Worm (Caenorhabditis elegans) whole organism, L4 larva: ENCODE results near the gene acr-3.

Source experiments
- D1046.2 ChIP-seq: fragments of 200-800 bp; sonication (Bioruptor generic); IDR thresholded peaks from 2 replicates; pipeline ENCODE4 v1.3.6; 2022; ENCODE audit warnings: missing genetic modification characterization, missing compliant biosample characterization
- F10B5.3 ChIP-seq: sonication (generic microtip); optimal IDR thresholded peaks from 2 replicates; lab custom pipeline; 2016; ENCODE audit warnings: mild to moderate bottlenecking, missing genetic modification characterization, missing compliant biosample characterization
- F44E2.7 ChIP-seq: fragments of 200-800 bp; sonication (Bioruptor generic); IDR thresholded peaks from 2 replicates; pipeline ENCODE4 v2.1.2; 2022; ENCODE audit warnings: missing genetic modification characterization, missing compliant biosample characterization
- T20F7.1 ChIP-seq: fragments of 200-800 bp; sonication (Bioruptor generic); optimal IDR thresholded peaks from 2 replicates; lab custom pipeline; 2018; ENCODE audit warnings: mild to moderate bottlenecking, missing genetic modification characterization, missing compliant biosample characterization
- Y75B8A.6 ChIP-seq: fragments of 200-800 bp; sonication (Bioruptor generic); IDR thresholded peaks from 2 replicates; pipeline ENCODE4 v1.3.6; 2022; ENCODE audit warnings: missing genetic modification reagents, missing genetic modification characterization, missing compliant biosample characterization
- aha-1 ChIP-seq: fragments of 150-350 bp; peaks from one replicate; lab custom pipeline; 2014; ENCODE audit warnings: missing biosample characterization, missing genetic modification characterization
- aly-2 ChIP-seq: sonication (generic microtip); optimal IDR thresholded peaks from 2 replicates; lab custom pipeline; 2018; ENCODE audit warnings: missing biosample characterization, missing genetic modification characterization
- ama-1 ChIP-seq: fragments of 150-350 bp; optimal IDR thresholded peaks from 2 replicates; lab custom pipeline; 2014; ENCODE audit warnings: inconsistent platforms, mixed read lengths
- ceh-20 ChIP-seq: fragments of 200-800 bp; sonication (Bioruptor generic); IDR thresholded peaks from 2 replicates; pipeline ENCODE4 v1.3.6; 2022; ENCODE audit warnings: missing genetic modification reagents, missing genetic modification characterization, missing compliant biosample characterization
- ceh-32 ChIP-seq: sonication (generic microtip); optimal IDR thresholded peaks from 2 replicates; lab custom pipeline; 2016; ENCODE audit warnings: mild to moderate bottlenecking, missing genetic modification characterization, missing compliant biosample characterization; ENCODE audit not compliant: poor library complexity
- cey-2 ChIP-seq: sonication (generic microtip); optimal IDR thresholded peaks from 3 replicates; lab custom pipeline; 2017; ENCODE audit warnings: missing genetic modification characterization, mild to moderate bottlenecking, missing compliant biosample characterization, antibody characterized with exemption, borderline replicate concordance; ENCODE audit not compliant: insufficient read depth
- daf-16 ChIP-seq, 3 experiments: sonication (generic microtip); optimal IDR thresholded peaks; 2 replicates each; lab custom pipeline; 2016 to 2017; ENCODE audit warnings: missing genetic modification characterization in 3 of 3, missing genetic modification reagents in 3 of 3, mild to moderate bottlenecking in 2 of 3, missing compliant biosample characterization in 2 of 3, missing biosample characterization in 1 of 3, moderate library complexity in 1 of 3
- daf-8 ChIP-seq: fragments of 200-800 bp; sonication (Bioruptor generic); IDR thresholded peaks from 2 replicates; pipeline ENCODE4 v1.3.6; 2022; ENCODE audit warnings: missing genetic modification characterization, missing compliant biosample characterization
- dmd-6 ChIP-seq: fragments of 200-800 bp; sonication (Bioruptor generic); IDR thresholded peaks from 2 replicates; pipeline ENCODE4 v1.3.6; 2022; ENCODE audit warnings: missing genetic modification reagents, missing genetic modification characterization, missing compliant biosample characterization
- dmd-9 ChIP-seq: fragments of 200-800 bp; sonication (Bioruptor generic); IDR thresholded peaks from 2 replicates; pipeline ENCODE4 v1.3.6; 2022; ENCODE audit warnings: missing genetic modification reagents, missing genetic modification characterization, missing compliant biosample characterization
- dpl-1 ChIP-seq: fragments of 150-350 bp; optimal IDR thresholded peaks from 2 replicates; lab custom pipeline; 2014; ENCODE audit warnings: missing biosample characterization, missing genetic modification reagents, missing genetic modification characterization
- dve-1 ChIP-seq: sonication (generic microtip); optimal IDR thresholded peaks from 2 replicates; lab custom pipeline; 2017; ENCODE audit warnings: antibody characterized with exemption, mild to moderate bottlenecking, missing genetic modification characterization, missing compliant biosample characterization; ENCODE audit not compliant: insufficient read depth
- egl-27 ChIP-seq: sonication (generic microtip); optimal IDR thresholded peaks from 3 replicates; lab custom pipeline; 2017; ENCODE audit warnings: missing biosample characterization, missing genetic modification reagents, missing genetic modification characterization
- hif-1 ChIP-seq, 2 experiments: sonication (generic microtip); optimal IDR thresholded peaks; 2 replicates each; lab custom pipeline; 2016 to 2017; ENCODE audit warnings: missing compliant biosample characterization in 2 of 2, missing genetic modification characterization in 2 of 2, missing genetic modification reagents in 2 of 2, missing genotype in 2 of 2, mild to moderate bottlenecking in 1 of 2
- hlh-11 ChIP-seq: fragments of 200-800 bp; sonication (Bioruptor generic); optimal IDR thresholded peaks from 2 replicates; lab custom pipeline; 2018; ENCODE audit warnings: mild to moderate bottlenecking, missing genetic modification characterization, missing compliant biosample characterization
- hlh-30 ChIP-seq: sonication (generic microtip); optimal IDR thresholded peaks from 2 replicates; lab custom pipeline; 2017; ENCODE audit warnings: antibody characterized with exemption, mild to moderate bottlenecking, missing genetic modification characterization, missing compliant biosample characterization; ENCODE audit not compliant: insufficient read depth
- hmg-1.1 ChIP-seq: fragments of 200-800 bp; sonication (Bioruptor generic); IDR thresholded peaks from 2 replicates; pipeline ENCODE4 v1.3.6; 2022; ENCODE audit warnings: missing genetic modification reagents, missing genetic modification characterization, missing compliant biosample characterization
- lin-38 ChIP-seq: fragments of 200-800 bp; sonication (Bioruptor generic); IDR thresholded peaks from 2 replicates; pipeline ENCODE4 v1.3.6; 2022; ENCODE audit warnings: missing genetic modification reagents, missing genetic modification characterization, missing compliant biosample characterization
- lin-39 ChIP-seq: fragments of 150-350 bp; optimal IDR thresholded peaks from 2 replicates; lab custom pipeline; 2014; ENCODE audit warnings: missing biosample characterization, missing genetic modification reagents, missing genetic modification characterization
- lsy-2 ChIP-seq, 2 experiments: fragments of 150-350 bp in 1 of 2; sonication (generic microtip) in 1 of 2; optimal IDR thresholded peaks; 2 replicates each; lab custom pipeline; 2014 to 2017; ENCODE audit warnings: missing biosample characterization in 2 of 2, missing genetic modification characterization in 2 of 2
- madf-9 ChIP-seq: fragments of 200-800 bp; sonication (Bioruptor generic); conservative IDR thresholded peaks from 2 replicates; pipeline ENCODE4 v1.3.6; 2022; ENCODE audit warnings: missing genetic modification reagents, missing genetic modification characterization, missing compliant biosample characterization
- mdl-1 ChIP-seq, 2 experiments: fragments of 150-350 bp in 1 of 2; sonication (generic microtip) in 1 of 2; optimal IDR thresholded peaks; 2 replicates each; lab custom pipeline; 2014 to 2017; ENCODE audit warnings: missing biosample characterization in 2 of 2, missing genetic modification characterization in 2 of 2
- mdt-29 ChIP-seq: fragments of 200-800 bp; sonication (Bioruptor generic); IDR thresholded peaks from 2 replicates; pipeline ENCODE4 v1.3.6; 2022; ENCODE audit warnings: missing genetic modification reagents, missing genetic modification characterization, missing compliant biosample characterization
- mep-1 ChIP-seq: fragments of 150-350 bp; sonication (generic microtip); optimal IDR thresholded peaks from 3 replicates; lab custom pipeline; 2014; ENCODE audit warnings: missing biosample characterization, missing genetic modification characterization
- mes-2 ChIP-seq: sonication (generic microtip); optimal IDR thresholded peaks from 2 replicates; lab custom pipeline; 2016; ENCODE audit warnings: missing genotype, mild to moderate bottlenecking, missing genetic modification characterization, missing compliant biosample characterization; ENCODE audit not compliant: poor library complexity, severe bottlenecking
- nhr-28 ChIP-seq: fragments of 150-350 bp; optimal IDR thresholded peaks from 2 replicates; lab custom pipeline; 2014; ENCODE audit warnings: missing biosample characterization, missing genetic modification characterization
- nhr-42 ChIP-seq: fragments of 200-800 bp; sonication (Bioruptor generic); IDR thresholded peaks from 2 replicates; pipeline ENCODE4 v1.3.6; 2022; ENCODE audit warnings: missing genetic modification characterization, missing compliant biosample characterization
- pha-4 ChIP-seq, 2 experiments: fragments of 150-350 bp in 1 of 2; fragments of 200-800 bp in 1 of 2; sonication (Bioruptor generic) in 1 of 2; IDR thresholded peaks in 1 of 2; optimal IDR thresholded peaks in 1 of 2; 2 replicates each; pipeline versions ENCODE4 v1.3.6 to Lab custom; 2014 to 2022; ENCODE audit warnings: missing genetic modification characterization in 2 of 2, missing genetic modification reagents in 2 of 2, missing biosample characterization in 1 of 2, missing compliant biosample characterization in 1 of 2
- rbr-2 ChIP-seq: sonication (generic microtip); optimal IDR thresholded peaks from 2 replicates; lab custom pipeline; 2016; ENCODE audit warnings: missing genotype, missing genetic modification characterization, missing compliant biosample characterization
- snpc-1.2 ChIP-seq: fragments of 200-800 bp; sonication (Bioruptor generic); IDR thresholded peaks from 2 replicates; pipeline ENCODE4 v1.3.6; 2022; ENCODE audit warnings: missing genetic modification reagents, missing genetic modification characterization, missing compliant biosample characterization
- spr-3 ChIP-seq: fragments of 200-800 bp; sonication (Bioruptor generic); optimal IDR thresholded peaks from 2 replicates; lab custom pipeline; 2018; ENCODE audit warnings: mild to moderate bottlenecking, missing genetic modification characterization, missing compliant biosample characterization
- tra-1 ChIP-seq: fragments of 200-800 bp; sonication (Bioruptor generic); IDR thresholded peaks from 2 replicates; pipeline ENCODE4 v1.3.6; 2022; ENCODE audit warnings: missing genetic modification reagents, missing genetic modification characterization, missing compliant biosample characterization
- vab-7 ChIP-seq: fragments of 200-800 bp; sonication (Bioruptor generic); IDR thresholded peaks from 2 replicates; pipeline ENCODE4 v1.3.6; 2022; ENCODE audit warnings: missing genetic modification reagents, missing genetic modification characterization, missing compliant biosample characterization
- zfp-2 ChIP-seq: sonication (generic microtip); optimal IDR thresholded peaks from 2 replicates; lab custom pipeline; 2016; ENCODE audit warnings: mild to moderate bottlenecking, missing genetic modification characterization, missing compliant biosample characterization

Gene acr-3

DNA sequence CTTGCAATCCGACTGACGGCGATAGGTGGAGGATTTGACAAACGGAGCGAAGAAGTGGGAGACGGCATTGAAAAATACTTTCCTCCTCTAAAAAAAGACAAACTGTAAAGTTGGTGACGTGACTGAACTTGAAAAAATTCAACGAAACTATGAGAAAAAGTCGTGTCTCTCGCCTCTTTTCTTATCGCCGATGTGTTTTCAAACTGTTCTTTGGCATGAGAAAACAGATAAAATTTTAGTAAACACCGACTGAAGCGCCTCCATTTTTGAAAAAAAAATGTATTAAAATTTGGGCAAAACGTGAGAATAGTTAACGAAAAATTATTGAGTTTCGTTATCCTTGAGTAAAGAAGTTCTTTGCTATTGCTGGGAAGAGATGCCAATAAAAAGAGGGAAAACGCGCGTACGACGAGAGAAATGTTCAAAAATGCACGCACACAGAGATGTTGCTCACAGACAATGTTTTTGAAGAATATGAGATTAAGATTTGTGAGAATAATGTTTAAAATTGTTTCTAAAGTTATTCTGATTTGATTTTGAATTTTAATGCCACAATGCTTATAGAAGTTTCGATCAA lies 19.6 kb downstream of the acr-3 start (continued):
- TF ChIP-seq F10B5.3 (tag; lab: Kevin White, UChicago): no peak
- TF ChIP-seq dmd-9 (GFP tag; lab: Robert Waterston, UW): no peak

DNA sequence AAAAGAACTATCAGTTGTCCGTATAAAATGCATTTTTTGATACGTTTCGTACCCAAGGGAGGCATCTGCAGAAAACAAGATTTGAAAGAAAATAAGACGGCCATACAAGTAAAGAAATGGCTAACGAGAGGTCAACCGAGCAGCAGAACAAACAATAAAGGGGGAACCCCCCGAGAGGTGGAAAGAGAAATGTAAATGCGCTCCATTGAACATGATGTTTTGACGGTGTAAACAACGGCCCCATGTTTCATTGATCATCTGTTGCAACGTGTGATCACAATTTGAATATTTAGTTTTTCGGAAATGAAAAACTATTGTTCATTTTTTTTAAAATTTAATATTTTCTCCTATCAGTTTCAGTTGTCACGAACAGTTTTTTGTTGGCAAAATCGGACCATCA lies 20.3 kb downstream of the acr-3 start, which contains the start of gene K11G12.6:
TSS of gene K11G12.6 (minus strand) at position 65 of the 400 bp plus-strand sequence.
- TF ChIP-seq pha-4 (GFP tag; IDR thresholded peaks at IDR 0.05; lab: Robert Waterston, UW) (no peak), pha-4 (tag; optimal IDR thresholded peaks at IDR 0.05; lab: Kevin White, UChicago) (peak; percentile 92), ama-1 (no peak), dve-1 (tag; lab: Kevin White, UChicago) (peak; percentile 23), hlh-30 (tag; lab: Kevin White, UChicago) (peak; percentile 84), zfp-2 (tag; lab: Kevin White, UChicago) (no peak), daf-16 (GFP tag; optimal IDR thresholded peaks at IDR 0.05; lab: Kevin White, UChicago) (peak in 1 of 2 experiments; percentile 19), daf-16 (tag; optimal IDR thresholded peaks at IDR 0.05; lab: Kevin White, UChicago) (peak; percentile 46), nhr-28 (peak; percentile 11), lsy-2 (tag; optimal IDR thresholded peaks at IDR 0.05; lab: Kevin White, UChicago) (peak in 1 of 2 experiments; percentile 48), mes-2 (tag; lab: Kevin White, UChicago) (peak; percentile 45), nhr-42 (GFP tag; lab: Robert Waterston, UW) (no peak), lin-38 (GFP tag; lab: Robert Waterston, UW) (peak; percentile 45), hif-1 (tag; optimal IDR thresholded peaks at IDR 0.05; lab: Kevin White, UChicago) (peak in 1 of 2 experiments; percentile 30), snpc-1.2 (GFP tag; lab: Robert Waterston, UW) (no peak), mdl-1 (tag; optimal IDR thresholded peaks at IDR 0.05; lab: Kevin White, UChicago) (peak; percentile 41 to 98), hlh-11 (tag; lab: Kevin White, UChicago) (peak; percentile 68), mep-1 (tag; lab: Kevin White, UChicago) (peak; percentile 41)
- TF ChIP-seq, all 104 proteins: peak for 12

DNA sequence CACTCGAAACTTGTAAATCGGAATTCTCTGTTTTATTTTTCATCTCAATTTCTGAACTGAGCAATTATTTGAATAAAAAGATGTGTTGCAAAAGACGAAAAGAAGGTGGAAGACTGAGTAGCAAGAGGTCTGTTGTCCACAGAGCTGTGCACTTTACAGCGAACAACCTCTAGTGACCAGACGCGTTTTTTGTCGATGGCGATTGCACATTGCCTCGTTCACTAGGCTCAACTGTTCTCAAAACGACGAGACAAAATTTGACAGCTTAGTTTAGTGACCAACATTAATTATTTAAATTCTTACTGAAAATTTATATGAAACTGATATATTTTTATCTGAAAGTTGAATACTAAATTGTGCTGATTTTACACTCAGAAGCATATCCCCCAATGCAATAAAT lies 23.9 kb downstream of the acr-3 start, which contains the start of gene R03E9.2:
TSS of gene R03E9.2 (minus strand) at position 101 of the 400 bp plus-strand sequence.
- no peak for TF ChIP-seq tra-1 (GFP tag; lab: Robert Waterston, UW)

DNA sequence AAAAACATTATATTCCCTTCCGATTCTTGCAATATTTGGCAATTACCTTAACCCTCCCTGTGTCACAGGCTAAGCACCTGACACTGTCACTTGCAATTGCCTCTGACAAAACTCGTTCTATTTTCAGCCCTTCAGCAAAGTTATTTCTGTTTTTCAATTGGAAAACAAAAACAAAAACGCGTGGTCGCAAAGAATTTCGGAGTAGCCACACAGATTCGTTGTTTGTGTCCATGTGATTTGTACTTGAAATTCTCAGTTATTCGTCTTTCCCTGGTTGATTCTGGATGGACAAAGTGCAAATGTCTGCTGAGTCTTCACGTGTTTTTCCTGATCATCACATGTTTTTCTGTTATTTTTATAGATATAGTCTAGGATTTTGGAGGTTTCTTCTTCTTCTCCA lies 26.2 kb downstream of the acr-3 start:
- TF ChIP-seq T20F7.1 (no peak), dmd-9 (GFP tag; lab: Robert Waterston, UW) (no peak), lsy-2 (tag; optimal IDR thresholded peaks at IDR 0.05; lab: Kevin White, UChicago) (peak in 1 of 2 experiments; percentile 40), egl-27 (tag; lab: Kevin White, UChicago) (no peak), mep-1 (tag; lab: Kevin White, UChicago) (no peak), aha-1 (peak; percentile 44), lin-39 (no peak), dve-1 (tag; lab: Kevin White, UChicago) (peak; percentile 60), daf-16 (GFP tag; optimal IDR thresholded peaks at IDR 0.05; lab: Kevin White, UChicago) (peak in 1 of 2 experiments; percentile 91), daf-16 (tag; optimal IDR thresholded peaks at IDR 0.05; lab: Kevin White, UChicago) (peak; percentile 23), hlh-11 (tag; lab: Kevin White, UChicago) (peak; percentile 66), nhr-28 (peak; percentile 3), dpl-1 (no peak), spr-3 (GFP tag; lab: Kevin White, UChicago) (no peak), rbr-2 (tag; lab: Kevin White, UChicago) (no peak), nhr-42 (GFP tag; lab: Robert Waterston, UW) (no peak), cey-2 (tag; lab: Kevin White, UChicago) (no peak), aly-2 (tag; lab: Kevin White, UChicago) (no peak), snpc-1.2 (GFP tag; lab: Robert Waterston, UW) (no peak), vab-7 (GFP tag; lab: Robert Waterston, UW) (no peak), ceh-32 (tag; lab: Kevin White, UChicago) (no peak), dmd-6 (GFP tag; lab: Robert Waterston, UW) (peak; percentile 41; the same call in 1 of the 2 replicates), Y75B8A.6 (GFP tag; lab: Robert Waterston, UW) (no peak), mdt-29 (GFP tag; lab: Robert Waterston, UW) (0 out of 2 replicates have a peak, but pooled peaks have one; percentile 13), ceh-20 (no peak), hmg-1.1 (GFP tag; lab: Robert Waterston, UW) (no peak), F44E2.7 (GFP tag; lab: Robert Waterston, UW) (no peak), D1046.2 (no peak), hlh-30 (tag; lab: Kevin White, UChicago) (peak; percentile 95), daf-8 (no peak), pha-4 (GFP tag; IDR thresholded peaks at IDR 0.05; lab: Robert Waterston, UW) (no peak), pha-4 (tag; optimal IDR thresholded peaks at IDR 0.05; lab: Kevin White, UChicago) (no peak), madf-9 (GFP tag; lab: Robert Waterston, UW) (no peak)
